Worm (Caenorhabditis elegans) whole organism, L2 larva: Measurements from ENCODE around the gene F01D5.5.

Experiments used
- C34F6.9 ChIP-seq: fragments of 150-350 bp; optimal IDR thresholded peaks from 2 replicates; lab custom pipeline; 2014; ENCODE audit warnings: missing biosample characterization, missing genetic modification characterization
- F13H6.1 ChIP-seq: sonication (generic microtip); optimal IDR thresholded peaks from 2 replicates; lab custom pipeline; 2016; ENCODE audit warnings: missing genetic modification characterization, missing compliant biosample characterization
- R02D3.7 ChIP-seq: fragments of 150-350 bp; optimal IDR thresholded peaks from 2 replicates; lab custom pipeline; 2014; ENCODE audit warnings: missing biosample characterization, missing genetic modification characterization
- Y55F3AM.14 ChIP-seq: fragments of 200-800 bp; sonication (Bioruptor generic); optimal IDR thresholded peaks from 2 replicates; lab custom pipeline; 2018; ENCODE audit warnings: mild to moderate bottlenecking, missing genetic modification characterization, missing compliant biosample characterization
- ZK546.5 ChIP-seq: sonication (generic microtip); optimal IDR thresholded peaks from 2 replicates; lab custom pipeline; 2017; ENCODE audit warnings: missing biosample characterization, missing genetic modification characterization
- alr-1 ChIP-seq: fragments of 150-350 bp; optimal IDR thresholded peaks from 2 replicates; lab custom pipeline; 2014; ENCODE audit warnings: missing biosample characterization, missing genetic modification characterization
- aly-2 ChIP-seq: fragments of 150-350 bp; optimal IDR thresholded peaks from 2 replicates; lab custom pipeline; 2014; ENCODE audit warnings: missing biosample characterization, missing genetic modification characterization
- ama-1 ChIP-seq: fragments of 150-350 bp; optimal IDR thresholded peaks from 2 replicates; lab custom pipeline; 2018; ENCODE audit warnings: inconsistent platforms
- blmp-1 ChIP-seq: sonication (generic microtip); optimal IDR thresholded peaks from 2 replicates; lab custom pipeline; 2017; ENCODE audit warnings: missing genetic modification characterization, mild to moderate bottlenecking, missing compliant biosample characterization, antibody characterized with exemption, moderate library complexity; ENCODE audit not compliant: insufficient read depth
- ceh-16 ChIP-seq: fragments of 150-350 bp; optimal IDR thresholded peaks from 2 replicates; lab custom pipeline; 2014; ENCODE audit warnings: missing biosample characterization, missing genetic modification characterization
- ceh-82 ChIP-seq: fragments of 150-350 bp; optimal IDR thresholded peaks from 2 replicates; lab custom pipeline; 2014; ENCODE audit warnings: missing biosample characterization, missing genetic modification characterization
- crh-2 ChIP-seq: sonication (generic microtip); optimal IDR thresholded peaks from 2 replicates; lab custom pipeline; 2017; ENCODE audit warnings: missing biosample characterization, missing genetic modification characterization
- dmd-4 ChIP-seq: sonication (generic microtip); optimal IDR thresholded peaks from 2 replicates; lab custom pipeline; 2017; ENCODE audit warnings: missing biosample characterization, missing genetic modification characterization
- egl-27 ChIP-seq: sonication (generic microtip); optimal IDR thresholded peaks from 3 replicates; lab custom pipeline; 2017; ENCODE audit warnings: missing biosample characterization, missing genetic modification reagents, missing genetic modification characterization
- elt-3 ChIP-seq: sonication (generic microtip); optimal IDR thresholded peaks from 2 replicates; lab custom pipeline; 2017; ENCODE audit warnings: missing biosample characterization, missing genetic modification characterization
- fos-1 ChIP-seq: fragments of 150-350 bp; optimal IDR thresholded peaks from 2 replicates; lab custom pipeline; 2014; ENCODE audit warnings: missing biosample characterization, missing genetic modification characterization
- gmeb-1 ChIP-seq: fragments of 150-350 bp; optimal IDR thresholded peaks from 2 replicates; lab custom pipeline; 2014; ENCODE audit warnings: missing biosample characterization, missing genetic modification characterization
- lin-11 ChIP-seq: fragments of 150-350 bp; sonication (generic microtip); optimal IDR thresholded peaks from 2 replicates; lab custom pipeline; 2014; ENCODE audit warnings: missing biosample characterization, missing genetic modification characterization, inconsistent platforms, mixed read lengths
- lin-13 ChIP-seq: fragments of 150-350 bp; optimal IDR thresholded peaks from 2 replicates; lab custom pipeline; 2014; ENCODE audit warnings: missing biosample characterization, missing genetic modification reagents, missing genetic modification characterization
- lin-39 ChIP-seq: fragments of 150-350 bp; optimal IDR thresholded peaks from 2 replicates; lab custom pipeline; 2014; ENCODE audit warnings: missing biosample characterization, missing genetic modification reagents, missing genetic modification characterization
- lsy-2 ChIP-seq, 2 experiments: fragments of 150-350 bp in 1 of 2; sonication (generic microtip) in 1 of 2; optimal IDR thresholded peaks; 2 replicates each; lab custom pipeline; 2014 to 2017; ENCODE audit warnings: missing biosample characterization in 2 of 2, missing genetic modification characterization in 2 of 2
- mab-5 ChIP-seq: fragments of 150-350 bp; optimal IDR thresholded peaks from 2 replicates; lab custom pipeline; 2014; ENCODE audit warnings: missing biosample characterization, missing genetic modification characterization
- mbf-1 ChIP-seq: sonication (generic microtip); optimal IDR thresholded peaks from 2 replicates; lab custom pipeline; 2017; ENCODE audit warnings: missing biosample characterization, missing genetic modification characterization
- mdl-1 ChIP-seq, 2 experiments: fragments of 150-350 bp in 1 of 2; sonication (generic microtip) in 1 of 2; optimal IDR thresholded peaks; 2 replicates each; lab custom pipeline; 2017; ENCODE audit warnings: missing biosample characterization in 2 of 2, missing genetic modification characterization in 2 of 2
- nhr-10 ChIP-seq: sonication (generic microtip); optimal IDR thresholded peaks from 2 replicates; lab custom pipeline; 2017; ENCODE audit warnings: missing biosample characterization, missing genetic modification characterization
- nhr-11 ChIP-seq: fragments of 150-350 bp; optimal IDR thresholded peaks from 2 replicates; lab custom pipeline; 2014; ENCODE audit warnings: missing biosample characterization, missing genetic modification characterization
- nhr-12 ChIP-seq: fragments of 150-350 bp; optimal IDR thresholded peaks from 2 replicates; lab custom pipeline; 2014; ENCODE audit warnings: missing biosample characterization, missing genetic modification characterization
- nhr-129 ChIP-seq: fragments of 150-350 bp; optimal IDR thresholded peaks from 2 replicates; lab custom pipeline; 2014; ENCODE audit warnings: missing biosample characterization, missing genetic modification characterization
- nhr-21 ChIP-seq: fragments of 150-350 bp; optimal IDR thresholded peaks from 2 replicates; lab custom pipeline; 2014; ENCODE audit warnings: missing biosample characterization, missing genetic modification characterization
- nhr-23 ChIP-seq: fragments of 150-350 bp; optimal IDR thresholded peaks from 2 replicates; lab custom pipeline; 2014; ENCODE audit warnings: missing biosample characterization, missing genetic modification reagents, missing genetic modification characterization
- nhr-237 ChIP-seq: fragments of 150-350 bp; optimal IDR thresholded peaks from 2 replicates; lab custom pipeline; 2014; ENCODE audit warnings: missing biosample characterization, missing genetic modification characterization
- nhr-25 ChIP-seq: fragments of 150-350 bp; sonication (generic microtip); optimal IDR thresholded peaks from 3 replicates; lab custom pipeline; 2014; ENCODE audit warnings: missing biosample characterization, missing genetic modification characterization
- nhr-6 ChIP-seq: fragments of 150-350 bp; optimal IDR thresholded peaks from 2 replicates; lab custom pipeline; 2014; ENCODE audit warnings: missing biosample characterization, missing genetic modification characterization
- nhr-77 ChIP-seq: fragments of 150-350 bp; optimal IDR thresholded peaks from 2 replicates; lab custom pipeline; 2014; ENCODE audit warnings: missing biosample characterization, missing genetic modification characterization
- peb-1 ChIP-seq: fragments of 150-350 bp; optimal IDR thresholded peaks from 2 replicates; lab custom pipeline; 2014; ENCODE audit warnings: missing biosample characterization, missing genetic modification characterization
- sem-4 ChIP-seq: fragments of 150-350 bp; optimal IDR thresholded peaks from 2 replicates; lab custom pipeline; 2014; ENCODE audit warnings: missing biosample characterization, missing genetic modification reagents, missing genetic modification characterization
- skn-1 ChIP-seq: sonication (generic microtip); optimal IDR thresholded peaks from 2 replicates; lab custom pipeline; 2017; ENCODE audit warnings: missing biosample characterization, missing genetic modification characterization
- sma-3 ChIP-seq: sonication (generic microtip); optimal IDR thresholded peaks from 2 replicates; lab custom pipeline; 2016; ENCODE audit warnings: missing genetic modification reagents, missing genetic modification characterization, missing compliant biosample characterization
- sma-9 ChIP-seq, 2 experiments: fragments of 150-350 bp in 1 of 2; sonication (generic microtip) in 1 of 2; optimal IDR thresholded peaks; 2 replicates each; lab custom pipeline; 2014 to 2016; ENCODE audit warnings: missing genetic modification characterization in 2 of 2, mild to moderate bottlenecking in 1 of 2, missing biosample characterization in 1 of 2, missing compliant biosample characterization in 1 of 2, missing genetic modification reagents in 1 of 2, moderate library complexity in 1 of 2
- snpc-4 ChIP-seq: fragments of 150-350 bp; optimal IDR thresholded peaks from 2 replicates; lab custom pipeline; 2014; ENCODE audit warnings: missing biosample characterization, missing genetic modification characterization
- unc-39 ChIP-seq: fragments of 150-350 bp; optimal IDR thresholded peaks from 2 replicates; lab custom pipeline; 2014; ENCODE audit warnings: missing biosample characterization, missing genetic modification characterization
- unc-55 ChIP-seq: fragments of 150-350 bp; sonication (generic microtip); optimal IDR thresholded peaks from 3 replicates; lab custom pipeline; 2014; ENCODE audit warnings: missing biosample characterization, missing genetic modification reagents, missing genetic modification characterization
- unc-62 ChIP-seq: fragments of 150-350 bp; optimal IDR thresholded peaks from 2 replicates; lab custom pipeline; 2014; ENCODE audit warnings: missing biosample characterization, missing genetic modification reagents, missing genetic modification characterization
- zag-1 ChIP-seq: fragments of 150-350 bp; optimal IDR thresholded peaks from 2 replicates; lab custom pipeline; 2014; ENCODE audit warnings: missing biosample characterization, missing genetic modification characterization
- ztf-1 ChIP-seq: fragments of 200-800 bp; sonication (Bioruptor generic); conservative IDR thresholded peaks from 2 replicates; pipeline ENCODE4 v1.3.6; 2022; ENCODE audit warnings: missing genetic modification characterization, missing compliant biosample characterization
- ztf-11 ChIP-seq: sonication (generic microtip); optimal IDR thresholded peaks from 2 replicates; lab custom pipeline; 2017; ENCODE audit warnings: missing biosample characterization, missing genetic modification characterization
- ztf-4 ChIP-seq: fragments of 150-350 bp; optimal IDR thresholded peaks from 2 replicates; lab custom pipeline; 2014; ENCODE audit warnings: missing biosample characterization, missing genetic modification characterization

Gene F01D5.5

ce11 chrII:14002200-14002599 is at the start of gene F01D5.5:
TSS of gene F01D5.5 (minus strand) at chrII:14002300.
- TF ChIP-seq ztf-4 (tag; lab: Kevin White, UChicago): no peak
- TF ChIP-seq ceh-82 (tag; lab: Kevin White, UChicago): no peak
- no peak for TF ChIP-seq ama-1 (lab: Kevin White, UChicago)
- TF ChIP-seq nhr-25 (tag; lab: Kevin White, UChicago): no peak
- TF ChIP-seq sem-4 (tag; lab: Kevin White, UChicago): no peak
- no peak for TF ChIP-seq sma-3 (GFP tag; lab: Kevin White, UChicago)
- no peak for TF ChIP-seq sma-9 (GFP tag; optimal IDR thresholded peaks at IDR 0.05; lab: Kevin White, UChicago)
- no peak for TF ChIP-seq sma-9 (tag; optimal IDR thresholded peaks at IDR 0.05; lab: Kevin White, UChicago)
- no peak for TF ChIP-seq nhr-237 (tag; lab: Kevin White, UChicago)
- TF ChIP-seq alr-1: no peak
- TF ChIP-seq ceh-16: no peak
- TF ChIP-seq nhr-23: no peak
- TF ChIP-seq snpc-4: no peak
- TF ChIP-seq unc-39 (tag; lab: Kevin White, UChicago): no peak
- no peak for TF ChIP-seq aly-2
- TF ChIP-seq nhr-10 (tag; lab: Kevin White, UChicago): no peak

- TF ChIP-seq nhr-237 (tag; lab: Kevin White, UChicago) (no peak), nhr-21 (tag; lab: Kevin White, UChicago) (peak; percentile 7), fos-1 (tag; lab: Kevin White, UChicago) (peak; percentile 51), lsy-2 (tag; optimal IDR thresholded peaks at IDR 0.05; lab: Kevin White, UChicago) (no peak), snpc-4 (peak; percentile 35)
Measured at ce11 chrII:14051474-14051934, 49.4 kb upstream of the F01D5.5 start.

- no peak for TF ChIP-seq dmd-4 (tag; lab: Kevin White, UChicago)
- no peak for TF ChIP-seq unc-62 (GFP tag; lab: Kevin White, UChicago)
- TF ChIP-seq R02D3.7 (tag; lab: Kevin White, UChicago): no peak
- TF ChIP-seq F13H6.1: peak; percentile 84
- TF ChIP-seq mab-5 (tag; lab: Kevin White, UChicago): peak; percentile 8
- no peak for TF ChIP-seq nhr-11 (tag; lab: Kevin White, UChicago)
- no peak for TF ChIP-seq zag-1 (tag; lab: Kevin White, UChicago)
- TF ChIP-seq peb-1 (tag; lab: Kevin White, UChicago): no peak
- TF ChIP-seq sma-9 (GFP tag; optimal IDR thresholded peaks at IDR 0.05; lab: Kevin White, UChicago): peak; percentile 90
- TF ChIP-seq sma-9 (tag; optimal IDR thresholded peaks at IDR 0.05; lab: Kevin White, UChicago): no peak
- peak; percentile 62 for TF ChIP-seq nhr-21 (tag; lab: Kevin White, UChicago)
- no peak for TF ChIP-seq ztf-11 (tag; lab: Kevin White, UChicago)
- TF ChIP-seq crh-2 (tag; lab: Kevin White, UChicago): peak; percentile 53
- peak; percentile 51 for TF ChIP-seq blmp-1
- no peak for TF ChIP-seq unc-55
- peak; percentile 37 for TF ChIP-seq ztf-4 (tag; lab: Kevin White, UChicago)
- TF ChIP-seq ama-1 (lab: Kevin White, UChicago): no peak
- TF ChIP-seq unc-39 (tag; lab: Kevin White, UChicago): no peak
- TF ChIP-seq ceh-82 (tag; lab: Kevin White, UChicago): no peak
- TF ChIP-seq nhr-10 (tag; lab: Kevin White, UChicago): no peak
- no peak for TF ChIP-seq skn-1 (tag; lab: Kevin White, UChicago)
- TF ChIP-seq nhr-12: no peak
- peak; percentile 54 for TF ChIP-seq C34F6.9 (tag; lab: Kevin White, UChicago)
- peak; percentile 81 for TF ChIP-seq nhr-129 (tag; lab: Kevin White, UChicago)
- no peak for TF ChIP-seq ztf-1 (GFP tag; lab: Robert Waterston, UW)
- peak; percentile 56 for TF ChIP-seq lin-13
- no peak for TF ChIP-seq lin-39
- no peak for TF ChIP-seq mbf-1 (tag; lab: Kevin White, UChicago)
- TF ChIP-seq elt-3 (tag; lab: Kevin White, UChicago): no peak
- no peak for TF ChIP-seq sem-4 (tag; lab: Kevin White, UChicago)
- TF ChIP-seq lsy-2 (tag; optimal IDR thresholded peaks at IDR 0.05; lab: Kevin White, UChicago): peak in 1 of 2 experiments; percentile 66
- peak; percentile 47 for TF ChIP-seq ceh-16
- TF ChIP-seq nhr-77 (tag; lab: Kevin White, UChicago): peak; percentile 1
- TF ChIP-seq lin-11 (tag; lab: Kevin White, UChicago): no peak
- TF ChIP-seq nhr-237 (tag; lab: Kevin White, UChicago): no peak
- TF ChIP-seq gmeb-1 (tag; lab: Kevin White, UChicago): peak; percentile 58
- peak; percentile 56 for TF ChIP-seq egl-27
- peak; percentile 66 for TF ChIP-seq sma-3 (GFP tag; lab: Kevin White, UChicago)
- TF ChIP-seq nhr-23: no peak
- TF ChIP-seq aly-2: no peak
- peak; percentile 83 for TF ChIP-seq nhr-25 (tag; lab: Kevin White, UChicago)
- peak in 1 of 2 experiments; percentile 22 for TF ChIP-seq mdl-1 (tag; optimal IDR thresholded peaks at IDR 0.05; lab: Kevin White, UChicago)
- TF ChIP-seq Y55F3AM.14 (GFP tag; lab: Kevin White, UChicago): no peak
- TF ChIP-seq nhr-6 (tag; lab: Kevin White, UChicago): no peak
- TF ChIP-seq ZK546.5 (tag; lab: Kevin White, UChicago): no peak
- no peak for TF ChIP-seq snpc-4
- TF ChIP-seq alr-1: no peak
Measured at ce11 chrII:14050506-14050905, 48.4 kb upstream of the F01D5.5 start.
